Worm (Caenorhabditis elegans) whole organism, L4 larva: ENCODE measurements around the gene F56C3.8.

Source experiments
- F10B5.3 ChIP-seq: sonication (generic microtip); optimal IDR thresholded peaks from 2 replicates; lab custom pipeline; 2016; ENCODE audit warnings: mild to moderate bottlenecking, missing genetic modification characterization, missing compliant biosample characterization
- F26F4.8 ChIP-seq: fragments of 200-800 bp; sonication (Bioruptor generic); conservative IDR thresholded peaks from 2 replicates; pipeline ENCODE4 v1.3.6; 2022; ENCODE audit warnings: missing genetic modification characterization, missing compliant biosample characterization
- Y48G9A.11 ChIP-seq: fragments of 200-800 bp; sonication (Bioruptor generic); IDR thresholded peaks from 2 replicates; pipeline ENCODE4 v1.3.6; 2022; ENCODE audit warnings: missing genetic modification reagents, missing genetic modification characterization, missing compliant biosample characterization
- aha-1 ChIP-seq: fragments of 150-350 bp; peaks from one replicate; lab custom pipeline; 2014; ENCODE audit warnings: missing biosample characterization, missing genetic modification characterization
- aly-2 ChIP-seq: sonication (generic microtip); optimal IDR thresholded peaks from 2 replicates; lab custom pipeline; 2018; ENCODE audit warnings: missing biosample characterization, missing genetic modification characterization
- ceh-20 ChIP-seq: fragments of 200-800 bp; sonication (Bioruptor generic); IDR thresholded peaks from 2 replicates; pipeline ENCODE4 v1.3.6; 2022; ENCODE audit warnings: missing genetic modification reagents, missing genetic modification characterization, missing compliant biosample characterization
- ces-1 ChIP-seq: fragments of 150-350 bp; sonication (generic microtip); optimal IDR thresholded peaks from 4 replicates; lab custom pipeline; 2014; ENCODE audit warnings: missing biosample characterization, missing genetic modification reagents, missing genetic modification characterization
- dmd-6 ChIP-seq: fragments of 200-800 bp; sonication (Bioruptor generic); IDR thresholded peaks from 2 replicates; pipeline ENCODE4 v1.3.6; 2022; ENCODE audit warnings: missing genetic modification reagents, missing genetic modification characterization, missing compliant biosample characterization
- dpl-1 ChIP-seq: fragments of 150-350 bp; optimal IDR thresholded peaks from 2 replicates; lab custom pipeline; 2014; ENCODE audit warnings: missing biosample characterization, missing genetic modification reagents, missing genetic modification characterization
- duxl-1 ChIP-seq: sonication (generic microtip); optimal IDR thresholded peaks from 2 replicates; lab custom pipeline; 2016; ENCODE audit warnings: mild to moderate bottlenecking, missing genetic modification characterization, moderate library complexity, missing compliant biosample characterization; ENCODE audit not compliant: poor library complexity
- dve-1 ChIP-seq: sonication (generic microtip); optimal IDR thresholded peaks from 2 replicates; lab custom pipeline; 2017; ENCODE audit warnings: antibody characterized with exemption, mild to moderate bottlenecking, missing genetic modification characterization, missing compliant biosample characterization; ENCODE audit not compliant: insufficient read depth
- egl-27 ChIP-seq: sonication (generic microtip); optimal IDR thresholded peaks from 3 replicates; lab custom pipeline; 2017; ENCODE audit warnings: missing biosample characterization, missing genetic modification reagents, missing genetic modification characterization
- egl-43 ChIP-seq: fragments of 200-800 bp; sonication (Bioruptor generic); IDR thresholded peaks from 2 replicates; pipeline ENCODE4 v1.3.6; 2022; ENCODE audit warnings: missing genetic modification reagents, missing genetic modification characterization, missing compliant biosample characterization
- hlh-11 ChIP-seq: fragments of 200-800 bp; sonication (Bioruptor generic); optimal IDR thresholded peaks from 2 replicates; lab custom pipeline; 2018; ENCODE audit warnings: mild to moderate bottlenecking, missing genetic modification characterization, missing compliant biosample characterization
- hlh-30 ChIP-seq: sonication (generic microtip); optimal IDR thresholded peaks from 2 replicates; lab custom pipeline; 2017; ENCODE audit warnings: antibody characterized with exemption, mild to moderate bottlenecking, missing genetic modification characterization, missing compliant biosample characterization; ENCODE audit not compliant: insufficient read depth
- hmg-1.1 ChIP-seq: fragments of 200-800 bp; sonication (Bioruptor generic); IDR thresholded peaks from 2 replicates; pipeline ENCODE4 v1.3.6; 2022; ENCODE audit warnings: missing genetic modification reagents, missing genetic modification characterization, missing compliant biosample characterization
- lin-29 ChIP-seq: fragments of 200-800 bp; sonication (Bioruptor generic); IDR thresholded peaks from 2 replicates; pipeline ENCODE4 v1.3.6; 2022; ENCODE audit warnings: missing genetic modification reagents, missing genetic modification characterization, missing compliant biosample characterization
- mep-1 ChIP-seq: fragments of 150-350 bp; sonication (generic microtip); optimal IDR thresholded peaks from 3 replicates; lab custom pipeline; 2014; ENCODE audit warnings: missing biosample characterization, missing genetic modification characterization
- mes-2 ChIP-seq: sonication (generic microtip); optimal IDR thresholded peaks from 2 replicates; lab custom pipeline; 2016; ENCODE audit warnings: missing genotype, mild to moderate bottlenecking, missing genetic modification characterization, missing compliant biosample characterization; ENCODE audit not compliant: poor library complexity, severe bottlenecking
- mxl-2 ChIP-seq: fragments of 200-800 bp; sonication (Bioruptor generic); conservative IDR thresholded peaks from 2 replicates; pipeline ENCODE4 v1.3.6; 2022; ENCODE audit warnings: missing genetic modification reagents, missing genetic modification characterization, missing compliant biosample characterization
- nhr-11 ChIP-seq: fragments of 150-350 bp; optimal IDR thresholded peaks from 2 replicates; lab custom pipeline; 2014; ENCODE audit warnings: missing biosample characterization, missing genetic modification characterization
- nhr-111 ChIP-seq: fragments of 200-800 bp; sonication (Bioruptor generic); optimal IDR thresholded peaks from 2 replicates; lab custom pipeline; 2018; ENCODE audit warnings: mild to moderate bottlenecking, missing genetic modification characterization, missing compliant biosample characterization
- nhr-25 ChIP-seq: sonication (generic microtip); optimal IDR thresholded peaks from 2 replicates; lab custom pipeline; 2017; ENCODE audit warnings: missing genetic modification characterization, mild to moderate bottlenecking, missing compliant biosample characterization, antibody characterized with exemption, moderate library complexity, borderline replicate concordance; ENCODE audit not compliant: insufficient read depth
- nhr-28 ChIP-seq: fragments of 150-350 bp; optimal IDR thresholded peaks from 2 replicates; lab custom pipeline; 2014; ENCODE audit warnings: missing biosample characterization, missing genetic modification characterization
- nhr-42 ChIP-seq: fragments of 200-800 bp; sonication (Bioruptor generic); IDR thresholded peaks from 2 replicates; pipeline ENCODE4 v1.3.6; 2022; ENCODE audit warnings: missing genetic modification characterization, missing compliant biosample characterization
- nhr-48 ChIP-seq: sonication (generic microtip); optimal IDR thresholded peaks from 2 replicates; lab custom pipeline; 2016; ENCODE audit warnings: mild to moderate bottlenecking, missing genetic modification characterization, missing compliant biosample characterization
- nhr-76 ChIP-seq: fragments of 150-350 bp; optimal IDR thresholded peaks from 2 replicates; lab custom pipeline; 2014; ENCODE audit warnings: missing biosample characterization, missing genetic modification characterization
- pha-4 ChIP-seq, 2 experiments: fragments of 150-350 bp in 1 of 2; fragments of 200-800 bp in 1 of 2; sonication (Bioruptor generic) in 1 of 2; IDR thresholded peaks in 1 of 2; optimal IDR thresholded peaks in 1 of 2; 2 replicates each; pipeline versions ENCODE4 v1.3.6 to Lab custom; 2014 to 2022; ENCODE audit warnings: missing genetic modification characterization in 2 of 2, missing genetic modification reagents in 2 of 2, missing biosample characterization in 1 of 2, missing compliant biosample characterization in 1 of 2
- php-3 ChIP-seq: fragments of 200-800 bp; sonication (Bioruptor generic); IDR thresholded peaks from 2 replicates; pipeline ENCODE4 v1.3.6; 2022; ENCODE audit warnings: missing genetic modification reagents, missing genetic modification characterization, missing compliant biosample characterization
- sdz-12 ChIP-seq: fragments of 200-800 bp; sonication (Bioruptor generic); optimal IDR thresholded peaks from 2 replicates; lab custom pipeline; 2018; ENCODE audit warnings: mild to moderate bottlenecking, missing genetic modification characterization, missing compliant biosample characterization
- skn-1 ChIP-seq: fragments of 150-350 bp; optimal IDR thresholded peaks from 2 replicates; lab custom pipeline; 2014; ENCODE audit warnings: missing biosample characterization, missing genetic modification characterization
- snpc-1.2 ChIP-seq: fragments of 200-800 bp; sonication (Bioruptor generic); IDR thresholded peaks from 2 replicates; pipeline ENCODE4 v1.3.6; 2022; ENCODE audit warnings: missing genetic modification reagents, missing genetic modification characterization, missing compliant biosample characterization
- snpc-4 ChIP-seq: fragments of 150-350 bp; optimal IDR thresholded peaks from 2 replicates; lab custom pipeline; 2014; ENCODE audit warnings: missing biosample characterization, missing genetic modification characterization
- spr-3 ChIP-seq: fragments of 200-800 bp; sonication (Bioruptor generic); optimal IDR thresholded peaks from 2 replicates; lab custom pipeline; 2018; ENCODE audit warnings: mild to moderate bottlenecking, missing genetic modification characterization, missing compliant biosample characterization
- tag-97 ChIP-seq: fragments of 200-800 bp; sonication (Bioruptor generic); IDR thresholded peaks from 2 replicates; pipeline ENCODE4 v1.3.6; 2022; ENCODE audit warnings: missing genetic modification characterization, missing compliant biosample characterization
- unc-130 ChIP-seq: sonication (generic microtip); optimal IDR thresholded peaks from 2 replicates; lab custom pipeline; 2016; ENCODE audit warnings: missing genetic modification reagents, missing genetic modification characterization, missing compliant biosample characterization
- unc-39 ChIP-seq: sonication (generic microtip); optimal IDR thresholded peaks from 2 replicates; lab custom pipeline; 2017; ENCODE audit warnings: missing biosample characterization, missing genetic modification characterization
- unc-62 ChIP-seq, 3 experiments: fragments of 150-350 bp in 1 of 3; sonication (generic microtip); optimal IDR thresholded peaks in 2 of 3; peaks in 1 of 3; 1 replicate in 1 of 3; 2 replicates in 2 of 3; lab custom pipeline; 2014 to 2017; ENCODE audit warnings: missing biosample characterization in 3 of 3, missing genetic modification characterization in 3 of 3, missing genetic modification reagents in 3 of 3, missing genotype in 1 of 3
- vab-7 ChIP-seq: fragments of 200-800 bp; sonication (Bioruptor generic); IDR thresholded peaks from 2 replicates; pipeline ENCODE4 v1.3.6; 2022; ENCODE audit warnings: missing genetic modification reagents, missing genetic modification characterization, missing compliant biosample characterization
- zfp-2 ChIP-seq: sonication (generic microtip); optimal IDR thresholded peaks from 2 replicates; lab custom pipeline; 2016; ENCODE audit warnings: mild to moderate bottlenecking, missing genetic modification characterization, missing compliant biosample characterization
- zip-11 ChIP-seq: fragments of 200-800 bp; sonication (Bioruptor generic); IDR thresholded peaks from 2 replicates; pipeline ENCODE4 v1.3.6; 2022; ENCODE audit warnings: missing genetic modification characterization, missing compliant biosample characterization
- ztf-11 ChIP-seq: fragments of 150-350 bp; optimal IDR thresholded peaks from 2 replicates; lab custom pipeline; 2014; ENCODE audit warnings: missing biosample characterization, missing genetic modification characterization
- ztf-7 ChIP-seq: fragments of 150-350 bp; optimal IDR thresholded peaks from 2 replicates; lab custom pipeline; 2014; ENCODE audit warnings: missing biosample characterization, missing genetic modification characterization

F56C3.8 gene

ce11 chrX:1395793-1396192 lies 11.4 kb upstream of the F56C3.8 start (continued):
- TF ChIP-seq unc-130 (GFP tag; lab: Kevin White, UChicago), result no peak
- TF ChIP-seq mep-1 (tag; lab: Kevin White, UChicago), result no peak
- TF ChIP-seq ceh-20 (GFP tag; lab: Robert Waterston, UW), result 0 out of 2 replicates have a peak, but pooled peaks have one; percentile 15
- TF ChIP-seq lin-29, result no peak
- peak; percentile 86 for TF ChIP-seq hlh-30 (tag; lab: Kevin White, UChicago)
- TF ChIP-seq sdz-12 (GFP tag; lab: Kevin White, UChicago), result no peak
- TF ChIP-seq nhr-48 (tag; lab: Kevin White, UChicago), result peak; percentile 69
- TF ChIP-seq dmd-6 (GFP tag; lab: Robert Waterston, UW), result peak; percentile 60
- TF ChIP-seq hlh-11, result peak; percentile 83
- TF ChIP-seq nhr-11 (tag; lab: Kevin White, UChicago), result peak; percentile 60
- TF ChIP-seq mes-2, result no peak
- no peak for TF ChIP-seq nhr-111
- TF ChIP-seq nhr-42, result no peak
- no peak for TF ChIP-seq hmg-1.1 (GFP tag; lab: Robert Waterston, UW)
- peak; percentile 50 for TF ChIP-seq nhr-28 (tag; lab: Kevin White, UChicago)
- peak in 1 of 2 experiments; percentile 66 for TF ChIP-seq unc-62 (GFP tag; optimal IDR thresholded peaks at IDR 0.05 in 1 of 2; lab: Kevin White, UChicago)
- TF ChIP-seq unc-62 (tag; optimal IDR thresholded peaks at IDR 0.05; lab: Kevin White, UChicago), result no peak
- TF ChIP-seq egl-27, result no peak

- no peak for TF ChIP-seq php-3
- TF ChIP-seq aly-2 (tag; lab: Kevin White, UChicago), result no peak
- peak; percentile 86 for TF ChIP-seq ztf-7 (tag; lab: Kevin White, UChicago)
- TF ChIP-seq zfp-2 (tag; lab: Kevin White, UChicago), result no peak
- TF ChIP-seq hlh-30 (tag; lab: Kevin White, UChicago), result peak; percentile 32
- peak; percentile 0 for TF ChIP-seq hlh-11
- no peak for TF ChIP-seq nhr-76 (tag; lab: Kevin White, UChicago)
- TF ChIP-seq zip-11 (GFP tag; lab: Robert Waterston, UW), result peak; percentile 72; the same call in 1 of the 2 replicates
These were observed 10.0 kb upstream of the F56C3.8 start for ce11 chrX:1394437-1394836.

ce11 chrX:1393891-1394290 lies 9.5 kb upstream of the F56C3.8 start, which contains the start of gene F56C3.9:
F56C3.9 (minus strand) TSS chrX:1393991.
- TF ChIP-seq Y48G9A.11 (GFP tag; lab: Robert Waterston, UW), result no peak

DNA sequence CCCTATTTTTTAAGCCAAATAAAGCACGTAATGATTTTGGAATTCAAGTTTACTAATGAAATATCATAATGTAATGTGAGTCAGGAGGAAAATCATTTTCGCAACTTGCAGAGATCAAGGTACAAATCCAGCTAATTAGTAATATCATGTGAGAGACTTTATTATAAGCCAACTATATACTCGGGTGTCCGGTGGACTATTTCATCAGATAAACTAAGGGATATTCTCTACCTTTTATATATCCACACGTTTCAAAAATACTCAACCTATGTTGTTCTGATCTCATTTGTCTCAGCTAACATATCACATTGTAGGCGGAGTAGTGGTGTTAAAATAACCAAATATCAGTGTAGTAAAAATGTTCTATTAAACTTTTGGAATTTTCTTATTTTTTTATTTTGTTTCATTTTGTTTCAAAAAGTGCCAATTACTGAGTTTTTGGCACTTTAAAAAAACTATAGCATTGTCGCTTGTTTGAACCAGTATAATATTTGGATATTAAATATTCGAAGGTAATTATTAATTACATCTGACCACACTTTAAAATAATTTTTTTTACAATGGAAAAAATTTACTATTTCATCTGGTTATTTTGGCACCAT lies 5.0 kb upstream of the F56C3.8 start:
- no peak for TF ChIP-seq ztf-11 (tag; lab: Kevin White, UChicago)
- no peak for TF ChIP-seq mxl-2 (GFP tag; lab: Robert Waterston, UW)
- TF ChIP-seq hmg-1.1 (GFP tag; lab: Robert Waterston, UW), result peak; percentile 99
- peak; percentile 44 for TF ChIP-seq aha-1 (tag; lab: Kevin White, UChicago)
- TF ChIP-seq tag-97 (GFP tag; lab: Robert Waterston, UW), result no peak
- no peak for TF ChIP-seq aly-2 (tag; lab: Kevin White, UChicago)
- peak; percentile 94 for TF ChIP-seq dve-1 (tag; lab: Kevin White, UChicago)
- TF ChIP-seq duxl-1 (tag; lab: Kevin White, UChicago), result peak; percentile 97
- peak; percentile 89 for TF ChIP-seq hlh-11
- TF ChIP-seq vab-7, result peak; percentile 90
- peak; percentile 73 for TF ChIP-seq nhr-25
- peak; percentile 94 for TF ChIP-seq nhr-11 (tag; lab: Kevin White, UChicago)
- no peak for TF ChIP-seq unc-39 (tag; lab: Kevin White, UChicago)
- TF ChIP-seq nhr-76 (tag; lab: Kevin White, UChicago), result peak; percentile 89
- peak; percentile 92 for TF ChIP-seq spr-3
- TF ChIP-seq skn-1 (tag; lab: Kevin White, UChicago), result no peak
- peak; percentile 58 for TF ChIP-seq dpl-1 (GFP tag; lab: Kevin White, UChicago)
- no peak for TF ChIP-seq snpc-4
- no peak for TF ChIP-seq F26F4.8 (GFP tag; lab: Robert Waterston, UW)
- peak; percentile 79 for TF ChIP-seq pha-4 (GFP tag; IDR thresholded peaks at IDR 0.05; lab: Robert Waterston, UW)
- no peak for TF ChIP-seq pha-4 (tag; optimal IDR thresholded peaks at IDR 0.05; lab: Kevin White, UChicago)
- TF ChIP-seq hlh-30 (tag; lab: Kevin White, UChicago), result peak; percentile 95
- TF ChIP-seq snpc-1.2 (GFP tag; lab: Robert Waterston, UW), result no peak
- TF ChIP-seq egl-43 (GFP tag; lab: Robert Waterston, UW), result peak; percentile 77
- TF ChIP-seq ces-1 (GFP tag; lab: Kevin White, UChicago), result peak; percentile 88
- peak; percentile 83 for TF ChIP-seq F10B5.3 (tag; lab: Kevin White, UChicago)
- 0 out of 2 replicates have a peak, but pooled peaks have one; percentile 29 for TF ChIP-seq Y48G9A.11 (GFP tag; lab: Robert Waterston, UW)
